Worm (Caenorhabditis elegans): Measurements from ENCODE around the gene T20D3.14.
A peak's percentile ranks its signal among the peaks of the same experiment; 100 is the strongest.

T20D3.14 gene

DNA sequence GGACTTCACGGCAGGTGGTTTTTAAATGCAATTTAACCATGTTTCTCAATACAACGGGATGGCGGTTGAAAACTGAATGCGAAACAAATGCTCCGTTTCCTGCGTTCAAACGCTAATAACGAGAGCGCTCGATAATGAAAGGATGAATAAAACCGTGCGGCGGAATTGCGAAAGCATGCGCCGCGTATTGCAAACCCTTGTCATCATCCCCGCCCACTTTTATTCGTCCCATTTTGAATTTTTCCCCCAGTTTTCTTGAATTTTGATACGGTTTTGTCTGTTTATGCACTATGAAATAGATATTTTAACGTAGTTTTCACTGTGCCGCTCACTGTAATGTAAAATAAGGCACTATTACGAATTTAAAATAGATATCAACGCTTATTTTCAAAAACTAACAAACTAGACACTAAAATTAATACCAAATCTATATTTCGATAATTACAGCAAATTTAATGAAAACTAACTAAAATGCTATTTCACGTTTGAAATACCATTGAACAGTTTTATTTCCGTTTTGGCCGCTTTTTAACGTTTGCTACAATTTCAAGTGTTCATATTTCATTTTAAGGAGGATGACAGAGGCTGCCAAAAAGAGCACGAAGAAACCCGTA lies 19.5 kb downstream of the T20D3.14 start, which contains the start of the genes F49C12.9 and rpn-7 (continued):
- TF ChIP-seq nhr-2 (tag; optimal IDR thresholded peaks at IDR 0.05) (no peak), nhr-12 (tag; optimal IDR thresholded peaks at IDR 0.05) (peak; percentile 35), ceh-83 (GFP tag; optimal IDR thresholded peaks at IDR 0.05) (no peak), elt-1 (tag; optimal IDR thresholded peaks at IDR 0.05; ENCODE audit: borderline replicate concordance, insufficient read depth) (peak; percentile 36), blmp-1 (tag; optimal IDR thresholded peaks at IDR 0.05) (no peak), nhr-76 (tag; optimal IDR thresholded peaks at IDR 0.05) (peak; percentile 1), bed-3 (GFP tag; optimal IDR thresholded peaks at IDR 0.05) (peak; percentile 37)

DNA sequence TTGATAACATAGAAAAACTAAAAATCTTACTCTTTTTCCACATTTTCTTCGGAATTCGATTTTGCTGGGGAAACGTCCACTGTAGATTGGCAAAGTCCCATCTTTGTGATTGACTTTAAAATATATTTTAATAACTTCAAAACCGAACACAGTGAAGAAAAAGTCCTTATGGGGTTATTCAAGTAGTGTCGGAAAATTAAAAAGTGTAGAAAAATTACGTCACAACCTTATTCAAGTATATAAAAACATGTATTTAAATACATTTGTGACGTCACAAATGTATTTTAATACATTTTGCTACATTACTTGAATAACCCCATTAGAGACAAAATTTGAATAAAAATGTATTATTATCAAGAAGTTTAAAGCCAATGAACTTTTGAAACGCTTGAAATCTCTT lies 22.9 kb downstream of the T20D3.14 start, which contains the start of gene F49C12.7:
TSS of gene F49C12.7 (minus strand) at position 101 of the 400 bp plus-strand sequence.
- TF ChIP-seq zip-8 (tag; optimal IDR thresholded peaks at IDR 0.05): peak; percentile 89

DNA sequence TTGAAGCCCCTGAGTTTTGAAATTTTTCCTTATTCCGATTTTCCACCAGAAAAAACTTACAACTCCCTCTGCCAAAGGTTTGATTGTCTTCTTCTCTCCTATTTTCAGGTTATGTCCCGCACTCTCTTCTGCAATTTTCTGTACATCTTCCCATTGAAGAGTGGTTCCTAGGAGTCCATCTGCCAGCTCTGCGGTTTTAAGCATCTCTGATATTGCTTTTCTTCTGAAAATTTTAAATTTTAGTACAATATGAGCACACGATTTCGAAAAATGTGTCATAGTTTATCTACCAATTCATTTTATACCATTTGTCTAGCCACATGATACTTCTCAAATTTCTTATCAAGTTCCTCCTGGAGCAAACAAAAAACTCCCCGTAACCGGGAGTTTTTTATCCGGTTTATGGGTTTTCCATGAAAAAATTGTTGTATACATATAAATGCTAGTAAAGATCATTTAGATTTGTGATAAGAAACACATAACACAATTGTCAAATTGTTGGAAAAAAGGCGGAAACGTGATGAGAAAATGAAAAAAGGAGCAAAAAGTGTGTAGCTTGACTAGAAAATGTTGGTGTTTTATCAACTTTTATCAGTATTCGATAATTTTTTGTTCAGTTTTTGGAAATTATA lies 24.7 kb downstream of the T20D3.14 start:
- TF ChIP-seq bed-3 (GFP tag; optimal IDR thresholded peaks at IDR 0.05): no peak

DNA sequence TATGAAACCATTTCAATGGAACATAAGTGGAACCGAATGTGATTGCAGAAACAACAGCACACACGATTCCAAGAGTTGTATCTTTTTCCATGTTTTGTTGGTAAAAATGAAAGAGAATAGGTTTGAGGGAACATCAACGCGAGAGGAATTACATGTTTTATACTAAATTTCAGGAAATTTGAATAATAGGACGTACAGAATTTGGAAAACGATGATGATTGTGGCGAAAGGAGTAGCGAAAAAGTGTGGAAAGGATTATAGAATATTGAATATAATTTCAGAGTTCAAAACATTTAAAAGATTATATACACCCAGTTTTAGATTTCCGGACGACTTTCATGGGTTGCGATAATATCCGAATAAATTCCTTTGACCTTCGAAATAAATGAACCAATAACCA lies 26.7 kb downstream of the T20D3.14 start, which contains the start of gene F49C12.6:
TSS of gene F49C12.6 (minus strand) at position 101 of the 400 bp plus-strand sequence.
- TF ChIP-seq nhr-2 (tag; optimal IDR thresholded peaks at IDR 0.05) (no peak), tbx-8 (GFP tag; optimal IDR thresholded peaks at IDR 0.05) (no peak), ceh-83 (GFP tag; optimal IDR thresholded peaks at IDR 0.05) (no peak)

DNA sequence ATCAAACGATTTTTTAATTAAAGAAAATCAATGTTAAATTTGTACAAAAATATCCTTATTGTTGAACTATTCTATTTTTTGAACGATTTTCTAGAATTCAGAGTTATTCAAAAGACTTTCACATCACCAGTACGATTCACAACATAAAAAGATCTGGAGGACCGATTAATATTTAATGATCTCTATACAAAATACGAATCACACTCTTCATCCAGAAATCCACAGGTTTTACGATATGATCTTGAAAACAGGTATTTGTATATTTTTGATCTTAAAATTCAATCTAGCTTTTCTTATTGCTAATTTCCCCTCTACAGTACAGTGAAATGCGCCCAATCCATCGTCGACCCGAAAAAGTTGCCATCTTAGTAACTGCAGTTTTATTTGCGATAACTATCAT lies 31.1 kb downstream of the T20D3.14 start, which contains the start of gene F49C12.5:
TSS of gene F49C12.5 (plus strand) at position 301 of the 400 bp plus-strand sequence.
- TF ChIP-seq lin-32 (GFP tag; optimal IDR thresholded peaks at IDR 0.05): no peak
- no peak for TF ChIP-seq sem-2 (GFP tag; optimal IDR thresholded peaks at IDR 0.05)
- TF ChIP-seq nhr-28 (tag; optimal IDR thresholded peaks at IDR 0.05): no peak
- no peak for TF ChIP-seq pha-4 (tag; optimal IDR thresholded peaks at IDR 0.05)
- TF ChIP-seq zip-8 (tag; optimal IDR thresholded peaks at IDR 0.05): no peak
- no peak for TF ChIP-seq nhr-2 (tag; optimal IDR thresholded peaks at IDR 0.05)
- TF ChIP-seq bed-3 (GFP tag; optimal IDR thresholded peaks at IDR 0.05): no peak
- TF ChIP-seq mep-1 (tag; optimal IDR thresholded peaks at IDR 0.05): no peak
- TF ChIP-seq lsy-2 (tag; optimal IDR thresholded peaks at IDR 0.05): no peak
- TF ChIP-seq sptf-1 (tag; optimal IDR thresholded peaks at IDR 0.05): no peak
- no peak for TF ChIP-seq nhr-12 (tag; optimal IDR thresholded peaks at IDR 0.05)
- TF ChIP-seq M03D4.4 (tag; optimal IDR thresholded peaks at IDR 0.05): no peak
- TF ChIP-seq drap-1 (GFP tag; optimal IDR thresholded peaks at IDR 0.05): no peak
- no peak for TF ChIP-seq ceh-39 (tag; optimal IDR thresholded peaks at IDR 0.05)
- TF ChIP-seq ham-2 (GFP tag; optimal IDR thresholded peaks at IDR 0.05): no peak
- no peak for TF ChIP-seq unc-62 (GFP tag; optimal IDR thresholded peaks at IDR 0.05)

DNA sequence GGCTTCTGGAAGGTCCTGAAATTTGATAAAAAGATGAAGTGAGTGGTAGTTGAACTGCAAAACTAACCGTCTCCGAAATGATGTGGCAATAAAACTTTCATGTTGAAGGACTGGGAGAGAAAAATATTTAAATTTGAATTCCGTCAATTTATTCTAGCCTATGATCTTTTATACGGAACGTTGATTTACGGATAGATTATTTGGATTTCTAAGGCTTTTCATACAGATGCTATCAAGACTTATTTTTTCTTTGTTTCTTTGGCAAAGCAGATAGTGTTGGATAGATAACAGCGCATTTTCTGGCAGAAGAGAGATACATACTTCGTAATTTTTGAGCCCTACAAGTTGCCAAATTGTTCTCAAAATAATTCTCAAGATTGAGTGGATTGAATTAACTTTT lies 31.7 kb downstream of the T20D3.14 start, which contains the start of gene F49C12.4:
TSS of gene F49C12.4 (minus strand) at position 101 of the 400 bp plus-strand sequence.
- TF ChIP-seq nhr-28 (tag; optimal IDR thresholded peaks at IDR 0.05) (no peak), elt-1 (tag; optimal IDR thresholded peaks at IDR 0.05; ENCODE audit: borderline replicate concordance, insufficient read depth) (peak; percentile 61)

DNA sequence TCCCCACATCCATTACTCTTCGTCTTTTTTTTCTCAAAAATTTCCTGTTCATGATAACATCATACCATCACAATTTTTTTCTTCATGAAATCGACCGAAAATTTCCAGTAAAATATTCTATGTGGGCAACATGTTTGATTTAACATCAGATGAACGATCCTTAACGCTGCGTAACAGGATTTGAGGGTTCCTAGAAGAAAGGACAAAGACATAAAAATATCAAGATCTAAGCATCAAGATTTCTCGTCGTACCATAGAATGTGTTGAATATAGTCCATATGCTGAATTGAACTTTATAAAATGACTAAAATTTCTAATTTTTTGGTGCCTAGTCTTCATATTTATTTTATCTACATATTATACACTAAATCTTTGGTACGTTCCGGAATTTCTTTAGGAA lies 35.6 kb downstream of the T20D3.14 start, which contains the start of gene F49C12.3:
TSS of gene F49C12.3 (plus strand) at position 301 of the 400 bp plus-strand sequence.
- no peak for TF ChIP-seq M03D4.4 (tag; optimal IDR thresholded peaks at IDR 0.05)
- TF ChIP-seq unc-120 (tag; optimal IDR thresholded peaks at IDR 0.05; ENCODE audit: poor library complexity, severe bottlenecking): no peak
- TF ChIP-seq drap-1 (GFP tag; optimal IDR thresholded peaks at IDR 0.05): no peak
- TF ChIP-seq pha-4 (tag; optimal IDR thresholded peaks at IDR 0.05): no peak
- no peak for TF ChIP-seq blmp-1 (tag; optimal IDR thresholded peaks at IDR 0.05)
- no peak for TF ChIP-seq ham-2 (GFP tag; optimal IDR thresholded peaks at IDR 0.05)
- TF ChIP-seq nhr-28 (tag; optimal IDR thresholded peaks at IDR 0.05): no peak
- TF ChIP-seq lsy-2 (tag; optimal IDR thresholded peaks at IDR 0.05): no peak
- TF ChIP-seq ztf-11 (tag; optimal IDR thresholded peaks at IDR 0.05): no peak
- TF ChIP-seq bed-3 (GFP tag; optimal IDR thresholded peaks at IDR 0.05): no peak
- TF ChIP-seq unc-62 (GFP tag; optimal IDR thresholded peaks at IDR 0.05): no peak
- TF ChIP-seq tbx-8 (GFP tag; optimal IDR thresholded peaks at IDR 0.05): no peak
- TF ChIP-seq ceh-43 (GFP tag; optimal IDR thresholded peaks at IDR 0.05): no peak
- no peak for TF ChIP-seq elt-3 (tag; optimal IDR thresholded peaks at IDR 0.05)
- TF ChIP-seq nhr-12 (tag; optimal IDR thresholded peaks at IDR 0.05): no peak
- TF ChIP-seq lin-13 (tag; optimal IDR thresholded peaks at IDR 0.05): no peak

Data from whole organism, mixed stage, embryonic.